Worm (Caenorhabditis elegans) whole organism, late embryonic: Measurements from ENCODE around the gene cpr-6.

Experiments used
- ama-1 ChIP-seq: fragments of 150-350 bp; optimal IDR thresholded peaks from 2 replicates; lab custom pipeline; 2014
- ceh-9 ChIP-seq: sonication (generic microtip); optimal IDR thresholded peaks from 2 replicates; lab custom pipeline; 2016; ENCODE audit warnings: mild to moderate bottlenecking, missing genetic modification characterization, inconsistent platforms, missing compliant biosample characterization
- dmd-4 ChIP-seq: sonication (generic microtip); optimal IDR thresholded peaks from 2 replicates; lab custom pipeline; 2016; ENCODE audit warnings: borderline replicate concordance, missing genetic modification characterization, missing compliant biosample characterization
- nfya-1 ChIP-seq: sonication (generic microtip); optimal IDR thresholded peaks from 2 replicates; lab custom pipeline; 2017; ENCODE audit warnings: missing genetic modification characterization, mild to moderate bottlenecking, missing compliant biosample characterization, antibody characterized with exemption, moderate library complexity
- rnt-1 ChIP-seq: sonication (generic microtip); optimal IDR thresholded peaks from 2 replicates; lab custom pipeline; 2016; ENCODE audit warnings: missing genetic modification characterization, missing compliant biosample characterization
- sdc-2 ChIP-seq: sonication (generic microtip); optimal IDR thresholded peaks from 2 replicates; lab custom pipeline; 2016; ENCODE audit warnings: missing genotype, missing genetic modification characterization, missing compliant biosample characterization
- sox-4 ChIP-seq: sonication (generic microtip); optimal IDR thresholded peaks from 2 replicates; lab custom pipeline; 2017; ENCODE audit warnings: mild to moderate bottlenecking, missing genetic modification characterization, inconsistent platforms, missing compliant biosample characterization

ce11 chrX:6618712-6619111 is 11.7 kb downstream of the cpr-6 start, which contains the start of gene kqt-1:
- TF ChIP-seq dmd-4 (tag; lab: Kevin White, UChicago), result no peak
- TF ChIP-seq sox-4 (tag; lab: Kevin White, UChicago), result no peak
- TF ChIP-seq sdc-2 (tag; lab: Kevin White, UChicago), result no peak
- no peak for TF ChIP-seq rnt-1 (tag; lab: Kevin White, UChicago)
- TF ChIP-seq ama-1 (lab: Kevin White, UChicago), result no peak
- TF ChIP-seq nfya-1 (tag; lab: Kevin White, UChicago), result no peak
- TF ChIP-seq ceh-9 (tag; lab: Kevin White, UChicago), result no peak
